Fruit fly (Drosophila melanogaster): ENCODE measurements around the gene CG5001.

The CG5001 gene

DNA sequence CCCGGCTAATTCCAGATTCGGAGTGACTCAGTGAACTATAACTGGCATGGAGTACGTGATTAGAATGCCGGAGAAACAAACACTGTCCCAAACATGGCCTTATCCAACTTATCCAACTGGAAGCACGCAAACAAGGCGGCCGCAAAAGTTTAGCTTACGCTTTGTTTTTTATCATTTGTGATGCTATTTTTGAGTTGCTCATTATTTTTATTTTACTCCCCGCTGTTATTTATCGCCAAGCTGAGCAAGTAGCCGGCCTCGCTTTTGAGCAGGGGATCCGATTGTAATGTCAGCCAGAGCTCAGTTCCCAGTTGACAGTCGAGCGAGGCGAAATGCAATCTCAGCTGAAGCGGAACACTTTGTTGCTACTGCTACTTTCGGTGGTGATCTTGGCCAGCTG, 54.2 kb downstream of the CG5001 start, which contains the start of gene CG5397:
TSS of gene CG5397 (plus strand) at position 301 of the 400 bp plus-strand sequence.
- TF ChIP-seq foxo (GFP tag; optimal IDR thresholded peaks at IDR 0.05), result no peak
- no peak for TF ChIP-seq ey (GFP tag; optimal IDR thresholded peaks at IDR 0.05)
- no peak for TF ChIP-seq Dfd (GFP tag; optimal IDR thresholded peaks at IDR 0.05)
- TF ChIP-seq h (GFP tag; optimal IDR thresholded peaks at IDR 0.05), result no peak
- TF ChIP-seq woc (GFP tag; optimal IDR thresholded peaks at IDR 0.05), result no peak
- no peak for TF ChIP-seq Myc (optimal IDR thresholded peaks at IDR 0.05)
- no peak for TF ChIP-seq psq (GFP tag; optimal IDR thresholded peaks at IDR 0.05)
- no peak for TF ChIP-seq Vsx2 (GFP tag; optimal IDR thresholded peaks at IDR 0.05; ENCODE audit: partially characterized antibody)
- TF ChIP-seq Dif (GFP tag; optimal IDR thresholded peaks at IDR 0.05; ENCODE audit: partially characterized antibody), result no peak
- no peak for TF ChIP-seq tai (GFP tag; optimal IDR thresholded peaks at IDR 0.05)
- no peak for TF ChIP-seq Jra (GFP tag; optimal IDR thresholded peaks at IDR 0.05)
- TF ChIP-seq Hnf4 (GFP tag; optimal IDR thresholded peaks at IDR 0.05), result no peak
- no peak for TF ChIP-seq pan (optimal IDR thresholded peaks at IDR 0.05)
- TF ChIP-seq dl (GFP tag; optimal IDR thresholded peaks at IDR 0.05; ENCODE audit: insufficient read depth in 1 of 2, partially characterized antibody in 2 of 2), result no peak
